Worm (Caenorhabditis elegans): ENCODE results near the gene C17B7.10.

Gene C17B7.10

ce11 chrV:3349877-3350276, 8.1 kb upstream of the C17B7.10 start, which contains the start of gene C17B7.15:
C17B7.15 (plus strand) TSS chrV:3350177.
- TF ChIP-seq ztf-26 (tag; optimal IDR thresholded peaks at IDR 0.05) (no peak), bed-2 (GFP tag; IDR thresholded peaks at IDR 0.05) (no peak), ceh-27 (GFP tag; optimal IDR thresholded peaks at IDR 0.05) (no peak), F33H1.4 (GFP tag; IDR thresholded peaks at IDR 0.05) (no peak)

- TF ChIP-seq madf-3 (GFP tag; IDR thresholded peaks at IDR 0.05) (no peak), ets-4 (GFP tag; optimal IDR thresholded peaks at IDR 0.05) (no peak), rec-8 (tag; optimal IDR thresholded peaks at IDR 0.05) (no peak), dox-1 (GFP tag; IDR thresholded peaks at IDR 0.05) (no peak)
Measured at ce11 chrV:3347486-3347885, 5.7 kb upstream of the C17B7.10 start.

ce11 chrV:3346434-3347019, 4.7 kb upstream of the C17B7.10 start, which contains the start of gene fbxa-65:
fbxa-65 (minus strand) TSS chrV:3346484.
- TF ChIP-seq F49E8.2 (tag; optimal IDR thresholded peaks at IDR 0.05; ENCODE audit: insufficient read depth) (no peak), nfyb-1 (GFP tag; IDR thresholded peaks at IDR 0.05) (0 out of 2 replicates have a peak, but pooled peaks have one; percentile 45)

ce11 chrV:3344001-3344400, 2.2 kb upstream of the C17B7.10 start:
- no peak for TF ChIP-seq ztf-22 (GFP tag; optimal IDR thresholded peaks at IDR 0.05)
- no peak for TF ChIP-seq mxl-1 (tag; optimal IDR thresholded peaks at IDR 0.05)
- no peak for TF ChIP-seq nfya-2 (GFP tag; IDR thresholded peaks at IDR 0.05)
- no peak for TF ChIP-seq egl-44 (GFP tag; IDR thresholded peaks at IDR 0.05)
- TF ChIP-seq let-607 (tag; optimal IDR thresholded peaks at IDR 0.05), result no peak
- TF ChIP-seq mes-4 (tag; optimal IDR thresholded peaks at IDR 0.05), result no peak
- no peak for TF ChIP-seq rpc-1 (optimal IDR thresholded peaks at IDR 0.05)
- no peak for TF ChIP-seq rpc-1 (tag; optimal IDR thresholded peaks at IDR 0.05)
- TF ChIP-seq ceh-91 (GFP tag; IDR thresholded peaks at IDR 0.05), result no peak
- no peak for TF ChIP-seq lag-1 (GFP tag; IDR thresholded peaks at IDR 0.05)
- no peak for TF ChIP-seq ztf-18 (tag; optimal IDR thresholded peaks at IDR 0.05)
- no peak for TF ChIP-seq pha-4 (tag; optimal IDR thresholded peaks at IDR 0.05)
- TF ChIP-seq F22D6.2 (tag; optimal IDR thresholded peaks at IDR 0.05), result no peak
- no peak for TF ChIP-seq ekl-4 (GFP tag; IDR thresholded peaks at IDR 0.05)
- no peak for TF ChIP-seq egl-18 (GFP tag; IDR thresholded peaks at IDR 0.05)
- no peak for TF ChIP-seq T26A5.8 (tag; optimal IDR thresholded peaks at IDR 0.05)
- TF ChIP-seq F33H1.4 (GFP tag; IDR thresholded peaks at IDR 0.05), result no peak

- TF ChIP-seq attf-5 (GFP tag; optimal IDR thresholded peaks at IDR 0.05) (no peak), egl-18 (GFP tag; IDR thresholded peaks at IDR 0.05) (no peak), madf-10 (tag; optimal IDR thresholded peaks at IDR 0.05) (no peak), him-1 (tag; optimal IDR thresholded peaks at IDR 0.05) (no peak), die-1 (tag; optimal IDR thresholded peaks at IDR 0.05) (no peak), C06A6.2 (GFP tag; conservative IDR thresholded peaks at IDR 0.05) (no peak), let-526 (GFP tag; IDR thresholded peaks at IDR 0.05) (no peak), dpff-1 (tag; optimal IDR thresholded peaks at IDR 0.05) (no peak), hrde-1 (tag; optimal IDR thresholded peaks at IDR 0.05; ENCODE audit: borderline replicate concordance) (no peak), hlh-26 (GFP tag; conservative IDR thresholded peaks at IDR 0.05) (no peak), K11D2.4 (GFP tag; IDR thresholded peaks at IDR 0.05) (no peak), F57C9.4 (tag; optimal IDR thresholded peaks at IDR 0.05) (no peak), lir-1 (GFP tag; conservative IDR thresholded peaks at IDR 0.05) (no peak)
Measured at ce11 chrV:3342504-3342903, 698 bp upstream of the C17B7.10 start, which contains the start of gene C17B7.3. C17B7.3 (plus strand) TSS chrV:3342804.

All from whole organism, young adult.